Fruit fly (Drosophila melanogaster) whole organism, embryonic: Measurements from ENCODE around the gene Nlg4.
A peak's percentile ranks its signal among the peaks of the same experiment; 100 is the strongest.

Source experiments
- Adf1 ChIP-seq: fragments of 200-800 bp; sonication (Bioruptor generic); IDR thresholded peaks from 2 replicates; pipeline ENCODE4 v1.3.6; 2022; ENCODE audit warnings: missing biosample characterization, missing genetic modification characterization
- Aef1 ChIP-seq: fragments of 200-800 bp; sonication (Bioruptor generic); IDR thresholded peaks from 3 replicates; pipeline ENCODE4 v1.3.6; 2022; ENCODE audit warnings: missing biosample characterization, missing genetic modification characterization
- Awh ChIP-seq: fragments of 200-800 bp; sonication (Bioruptor generic); IDR thresholded peaks from 2 replicates; pipeline ENCODE4, ENCODE4 v1.3.6; 2022; ENCODE audit warnings: missing biosample characterization, missing genetic modification characterization
- B-H2 ChIP-seq: fragments of 200-800 bp; sonication (Bioruptor generic); optimal IDR thresholded peaks from 2 replicates; lab custom pipeline; 2018; ENCODE audit warnings: missing biosample characterization, mild to moderate bottlenecking, missing genetic modification characterization
- Bteb2 ChIP-seq: fragments of 200-800 bp; sonication (Bioruptor generic); optimal IDR thresholded peaks from 2 replicates; lab custom pipeline; 2016; ENCODE audit warnings: missing biosample characterization, missing genetic modification characterization
- CG10209 ChIP-seq: fragments of 200-800 bp; sonication (Bioruptor generic); optimal IDR thresholded peaks from 3 replicates; lab custom pipeline; 2017; ENCODE audit warnings: missing biosample characterization, mild to moderate bottlenecking, missing genetic modification characterization, missing genetic modification reagents
- CG10431 ChIP-seq: fragments of 200-800 bp; sonication (Bioruptor generic); optimal IDR thresholded peaks from 3 replicates; lab custom pipeline; 2018; ENCODE audit warnings: missing biosample characterization, mild to moderate bottlenecking, missing genetic modification characterization
- CG11504 ChIP-seq: fragments of 200-800 bp; sonication (Bioruptor generic); optimal IDR thresholded peaks from 3 replicates; lab custom pipeline; 2019; ENCODE audit warnings: missing biosample characterization, mild to moderate bottlenecking, missing genetic modification characterization, moderate library complexity
- CG12769 ChIP-seq: fragments of 200-800 bp; sonication (Bioruptor generic); optimal IDR thresholded peaks from 2 replicates; lab custom pipeline; 2019; ENCODE audit warnings: missing biosample characterization, mild to moderate bottlenecking, missing genetic modification characterization, moderate library complexity
- CG16815 ChIP-seq: fragments of 200-800 bp; sonication (Bioruptor generic); optimal IDR thresholded peaks from 3 replicates; lab custom pipeline; 2017; ENCODE audit warnings: missing biosample characterization, mild to moderate bottlenecking, missing genetic modification characterization
- CG18476 ChIP-seq: fragments of 200-800 bp; sonication (Bioruptor generic); optimal IDR thresholded peaks from 2 replicates; lab custom pipeline; 2016; ENCODE audit warnings: missing biosample characterization, mild to moderate bottlenecking, missing genetic modification characterization
- CG2129 ChIP-seq: fragments of 200-800 bp; sonication (Bioruptor generic); IDR thresholded peaks from 2 replicates; pipeline ENCODE4 v1.3.6; 2022; ENCODE audit warnings: missing biosample characterization, missing genetic modification characterization; ENCODE audit not compliant: partially characterized antibody
- CG30403 ChIP-seq: fragments of 200-800 bp; sonication (Bioruptor generic); optimal IDR thresholded peaks from 3 replicates; lab custom pipeline; 2016; ENCODE audit warnings: missing biosample characterization, missing genetic modification characterization
- CG31224 ChIP-seq: fragments of 200-800 bp; sonication (Bioruptor generic); IDR thresholded peaks from 2 replicates; pipeline ENCODE4 v1.3.6; 2022; ENCODE audit warnings: missing biosample characterization, missing genetic modification characterization
- CG32532 ChIP-seq: fragments of 200-800 bp; sonication (Bioruptor generic); IDR thresholded peaks from 2 replicates; pipeline ENCODE4 v1.3.6; 2022; ENCODE audit warnings: missing biosample characterization, missing genetic modification characterization
- CG5245 ChIP-seq: fragments of 200-800 bp; sonication (Bioruptor generic); optimal IDR thresholded peaks from 3 replicates; lab custom pipeline; 2016; ENCODE audit warnings: missing biosample characterization, missing genetic modification characterization
- CG6272 ChIP-seq: fragments of 200-800 bp; sonication (Bioruptor generic); IDR thresholded peaks from 2 replicates; pipeline ENCODE4 v1.3.6; 2022; ENCODE audit warnings: missing biosample characterization, missing genetic modification characterization
- CG8359 ChIP-seq: fragments of 200-800 bp; sonication (Bioruptor generic); optimal IDR thresholded peaks from 2 replicates; lab custom pipeline; 2017; ENCODE audit warnings: missing biosample characterization, mild to moderate bottlenecking, missing genetic modification characterization, borderline replicate concordance
- CG8924 ChIP-seq: fragments of 200-800 bp; optimal IDR thresholded peaks from 3 replicates; lab custom pipeline; 2019; ENCODE audit warnings: missing biosample characterization, mild to moderate bottlenecking, missing genetic modification characterization, moderate library complexity
- CG8944 ChIP-seq: fragments of 200-800 bp; sonication (Bioruptor generic); optimal IDR thresholded peaks from 3 replicates; lab custom pipeline; 2016; ENCODE audit warnings: missing biosample characterization, missing genetic modification characterization
- CG9932 ChIP-seq: fragments of 200-800 bp; sonication (Bioruptor generic); IDR thresholded peaks from 2 replicates; pipeline ENCODE4 v1.3.6; 2022; ENCODE audit warnings: missing biosample characterization, missing genetic modification characterization
- Dll ChIP-seq: fragments of 200-800 bp; sonication (Bioruptor generic); IDR thresholded peaks from 4 replicates; pipeline ENCODE4 v1.3.6; 2022; ENCODE audit warnings: missing biosample characterization, missing genetic modification characterization; ENCODE audit not compliant: partially characterized antibody
- E2f2 ChIP-seq: fragments of 200-800 bp; sonication (Bioruptor generic); IDR thresholded peaks from 2 replicates; pipeline ENCODE4 v1.3.6; 2022; ENCODE audit warnings: missing biosample characterization, missing genetic modification characterization
- Gsc ChIP-seq: fragments of 200-800 bp; sonication (Bioruptor generic); IDR thresholded peaks from 2 replicates; pipeline ENCODE4 v1.3.6; 2022; ENCODE audit warnings: missing biosample characterization, missing genetic modification characterization
- Gug ChIP-seq: fragments of 200-800 bp; sonication (Bioruptor generic); IDR thresholded peaks from 4 replicates; pipeline ENCODE4 v1.3.6; 2022; ENCODE audit warnings: missing biosample characterization, missing genetic modification characterization
- HLH54F ChIP-seq: fragments of 200-800 bp; sonication (Bioruptor generic); optimal IDR thresholded peaks from 3 replicates; lab custom pipeline; 2016; ENCODE audit warnings: missing biosample characterization, missing genetic modification characterization
- Hr3 ChIP-seq: fragments of 200-800 bp; sonication (Bioruptor generic); optimal IDR thresholded peaks from 3 replicates; lab custom pipeline; 2016; ENCODE audit warnings: missing biosample characterization, missing genetic modification characterization
- Kr ChIP-seq: fragments of 200-800 bp; sonication (Bioruptor generic); optimal IDR thresholded peaks from 2 replicates; lab custom pipeline; 2017; ENCODE audit warnings: missing biosample characterization, mild to moderate bottlenecking, missing genetic modification characterization
- Lhr ChIP-seq: fragments of 200-800 bp; sonication (Bioruptor generic); optimal IDR thresholded peaks from 3 replicates; lab custom pipeline; 2017; ENCODE audit warnings: mild to moderate bottlenecking, missing biosample characterization, missing genetic modification reagents, missing genetic modification characterization
- Lim3 ChIP-seq: fragments of 200-800 bp; sonication (Bioruptor generic); IDR thresholded peaks from 2 replicates; pipeline ENCODE4 v1.3.6; 2022; ENCODE audit warnings: missing biosample characterization, missing genetic modification characterization
- Mad ChIP-seq: fragments of 200-800 bp; sonication (Bioruptor generic); optimal IDR thresholded peaks from 2 replicates; lab custom pipeline; 2016; ENCODE audit warnings: missing biosample characterization, missing genetic modification characterization
- Pdp1 ChIP-seq, 2 experiments: fragments of 200-800 bp; sonication (Bioruptor generic); optimal IDR thresholded peaks; 3 replicates each; lab custom pipeline; 2016; ENCODE audit warnings: missing biosample characterization in 2 of 2, missing genetic modification characterization in 2 of 2, mild to moderate bottlenecking in 1 of 2, moderate library complexity in 1 of 2
- Ptx1 ChIP-seq: fragments of 200-800 bp; sonication (Bioruptor generic); IDR thresholded peaks from 2 replicates; pipeline ENCODE4 v1.3.6; 2022; ENCODE audit warnings: missing biosample characterization, missing genetic modification characterization
- Rfx ChIP-seq: fragments of 200-800 bp; sonication (Bioruptor generic); IDR thresholded peaks from 2 replicates; pipeline ENCODE4 v1.3.6; 2022; ENCODE audit warnings: missing biosample characterization, missing genetic modification characterization
- Rx ChIP-seq: fragments of 200-800 bp; sonication (Bioruptor generic); IDR thresholded peaks from 2 replicates; pipeline ENCODE4 v1.3.6; 2022; ENCODE audit warnings: missing biosample characterization, missing genetic modification characterization
- Taf1 ChIP-seq: fragments of 200-800 bp; sonication (Bioruptor generic); IDR thresholded peaks from 2 replicates; pipeline ENCODE4 v1.3.6; 2022; ENCODE audit warnings: missing biosample characterization, missing genetic modification characterization
- cad ChIP-seq: fragments of >200 bp; optimal IDR thresholded peaks from 2 replicates; lab custom pipeline; 2017; ENCODE audit warnings: missing biosample characterization, missing genetic modification characterization
- caup ChIP-seq: fragments of 200-800 bp; sonication (Bioruptor generic); optimal IDR thresholded peaks from 3 replicates; lab custom pipeline; 2017; ENCODE audit warnings: missing biosample characterization, mild to moderate bottlenecking, missing genetic modification characterization, moderate library complexity; ENCODE audit not compliant: severe bottlenecking
- dysf ChIP-seq: fragments of 200-800 bp; sonication (Bioruptor generic); IDR thresholded peaks from 3 replicates; pipeline ENCODE4 v1.3.6; 2022; ENCODE audit warnings: missing biosample characterization, missing genetic modification characterization
- gcm2 ChIP-seq: fragments of 200-800 bp; sonication (Bioruptor generic); optimal IDR thresholded peaks from 2 replicates; lab custom pipeline; 2016; ENCODE audit warnings: missing biosample characterization, missing genetic modification characterization
- grau ChIP-seq: fragments of 200-800 bp; optimal IDR thresholded peaks from 3 replicates; lab custom pipeline; 2019; ENCODE audit warnings: missing biosample characterization, mild to moderate bottlenecking, missing genetic modification characterization, moderate library complexity
- kni ChIP-seq: fragments of 200-800 bp; sonication (Bioruptor generic); optimal IDR thresholded peaks from 3 replicates; lab custom pipeline; 2017; ENCODE audit warnings: mild to moderate bottlenecking, missing biosample characterization, missing genetic modification reagents, missing genetic modification characterization
- lola ChIP-seq, 3 experiments: fragments of >200 bp in 2 of 3; fragments of 200-800 bp in 1 of 3; sonication (Bioruptor generic) in 1 of 3; optimal IDR thresholded peaks; 2 replicates each; lab custom pipeline; 2017 to 2019; ENCODE audit warnings: missing biosample characterization in 3 of 3, missing genetic modification characterization in 3 of 3, mild to moderate bottlenecking in 1 of 3, moderate library complexity in 1 of 3
- lov ChIP-seq, 2 experiments: fragments of 200-800 bp in 1 of 2; fragments of >200 bp in 1 of 2; sonication (Bioruptor generic) in 1 of 2; IDR thresholded peaks in 1 of 2; optimal IDR thresholded peaks in 1 of 2; 2 replicates in 1 of 2; 3 replicates in 1 of 2; pipeline versions ENCODE4 v1.3.6 to Lab custom; 2017 to 2022; ENCODE audit warnings: missing biosample characterization in 1 of 2, missing genetic modification characterization in 1 of 2
- nerfin-1 ChIP-seq: fragments of 200-800 bp; sonication (Bioruptor generic); optimal IDR thresholded peaks from 3 replicates; lab custom pipeline; 2019; ENCODE audit warnings: missing biosample characterization, mild to moderate bottlenecking, missing genetic modification characterization, moderate library complexity
- oc ChIP-seq: fragments of 200-800 bp; sonication (Bioruptor generic); optimal IDR thresholded peaks from 2 replicates; lab custom pipeline; 2018; ENCODE audit warnings: missing biosample characterization, mild to moderate bottlenecking, missing genetic modification characterization, moderate library complexity
- p53 ChIP-seq: fragments of 200-800 bp; sonication (Bioruptor generic); optimal IDR thresholded peaks from 2 replicates; lab custom pipeline; 2016; ENCODE audit warnings: missing biosample characterization, missing genetic modification characterization
- pzg ChIP-seq: fragments of 200-800 bp; sonication (Bioruptor generic); optimal IDR thresholded peaks from 3 replicates; lab custom pipeline; 2018; ENCODE audit warnings: missing biosample characterization, mild to moderate bottlenecking, missing genetic modification characterization, moderate library complexity
- repo ChIP-seq: fragments of 200-800 bp; sonication (Bioruptor generic); optimal IDR thresholded peaks from 2 replicates; lab custom pipeline; 2016; ENCODE audit warnings: missing biosample characterization, missing genetic modification characterization
- seq ChIP-seq: fragments of 200-800 bp; sonication (Bioruptor generic); IDR thresholded peaks from 2 replicates; pipeline ENCODE4 v1.3.6; 2022; ENCODE audit warnings: missing biosample characterization, missing genetic modification characterization
- so ChIP-seq: fragments of 200-800 bp; sonication (Bioruptor generic); IDR thresholded peaks from 3 replicates; pipeline ENCODE4 v1.3.6; 2022; ENCODE audit warnings: missing biosample characterization, missing genetic modification characterization
- zf30C ChIP-seq: fragments of 200-800 bp; sonication (Bioruptor generic); optimal IDR thresholded peaks from 3 replicates; lab custom pipeline; 2018; ENCODE audit warnings: missing biosample characterization, mild to moderate bottlenecking, missing genetic modification characterization

Gene Nlg4

DNA sequence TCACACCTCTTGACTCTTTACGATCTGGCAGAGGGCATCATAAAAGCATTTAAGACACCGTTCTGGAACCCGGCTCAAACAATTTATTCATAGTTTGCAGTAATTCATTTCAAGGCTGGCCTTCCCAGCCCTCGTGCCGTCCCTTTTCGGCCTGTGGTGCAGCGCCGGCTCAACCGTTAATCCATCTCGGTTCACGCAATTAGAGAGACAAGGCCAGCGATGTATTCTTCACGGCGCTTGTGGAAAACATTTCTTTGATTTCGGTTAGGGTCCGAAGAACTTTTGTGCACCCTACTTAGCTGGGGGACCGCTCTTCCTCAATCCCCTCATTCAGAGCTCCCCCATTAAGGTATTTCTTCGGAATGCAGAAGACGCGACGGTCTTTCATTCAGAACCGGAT lies 86.5 kb downstream of the Nlg4 start (continued):
- TF ChIP-seq Bteb2 (GFP tag; lab: Kevin White, UChicago) (no peak), Dll (no peak), Mad (GFP tag; lab: Kevin White, UChicago) (no peak), E2f2 (GFP tag; lab: Robert Waterston, UW) (no peak), CG9932 (GFP tag; lab: Robert Waterston, UW) (no peak), CG8359 (GFP tag; lab: Kevin White, UChicago) (no peak), Lhr (GFP tag; lab: Kevin White, UChicago) (no peak), Hr3 (GFP tag; lab: Kevin White, UChicago) (no peak), CG30403 (GFP tag; lab: Kevin White, UChicago) (no peak), Gug (no peak), Awh (GFP tag; lab: Robert Waterston, UW) (0 out of 2 replicates have a peak, but pooled peaks have one; percentile 23), grau (tag; lab: Kevin White, UChicago) (no peak), lola (GFP tag; optimal IDR thresholded peaks at IDR 0.05; lab: Kevin White, UChicago) (no peak), cad (GFP tag; lab: Kevin White, UChicago) (peak; percentile 98), gcm2 (GFP tag; lab: Kevin White, UChicago) (no peak), CG18476 (GFP tag; lab: Kevin White, UChicago) (no peak), p53 (no peak), Gsc (GFP tag; lab: Robert Waterston, UW) (no peak), CG32532 (no peak), Taf1 (GFP tag; lab: Robert Waterston, UW) (no peak), so (GFP tag; lab: Robert Waterston, UW) (no peak), Rx (GFP tag; lab: Robert Waterston, UW) (no peak), dysf (GFP tag; lab: Robert Waterston, UW) (no peak), CG11504 (tag; lab: Kevin White, UChicago) (no peak), CG8944 (GFP tag; lab: Kevin White, UChicago) (no peak), CG5245 (GFP tag; lab: Kevin White, UChicago) (no peak), seq (GFP tag; lab: Robert Waterston, UW) (no peak), nerfin-1 (tag; lab: Kevin White, UChicago) (no peak), CG10431 (GFP tag; lab: Kevin White, UChicago) (no peak), caup (GFP tag; lab: Kevin White, UChicago) (no peak), Aef1 (no peak), CG2129 (GFP tag; lab: Robert Waterston, UW) (no peak), B-H2 (GFP tag; lab: Kevin White, UChicago) (no peak), zf30C (no peak), CG6272 (GFP tag; lab: Robert Waterston, UW) (no peak), Rfx (GFP tag; lab: Robert Waterston, UW) (no peak), CG12769 (tag; lab: Kevin White, UChicago) (no peak), CG8924 (tag; lab: Kevin White, UChicago) (no peak), CG10209 (no peak), kni (GFP tag; lab: Kevin White, UChicago) (peak; percentile 82), Lim3 (no peak), CG31224 (GFP tag; lab: Robert Waterston, UW) (no peak), CG16815 (GFP tag; lab: Kevin White, UChicago) (no peak), lov (optimal IDR thresholded peaks at IDR 0.05; lab: Kevin White, UChicago) (no peak), lov (GFP tag; IDR thresholded peaks at IDR 0.05; lab: Robert Waterston, UW) (no peak), Adf1 (no peak), Pdp1 (GFP tag; optimal IDR thresholded peaks at IDR 0.05; lab: Kevin White, UChicago) (no peak), Kr (GFP tag; lab: Kevin White, UChicago) (no peak), pzg (GFP tag; lab: Kevin White, UChicago) (no peak), HLH54F (no peak), Ptx1 (GFP tag; lab: Robert Waterston, UW) (no peak), repo (no peak), oc (tag; lab: Kevin White, UChicago) (peak; percentile 82)
